Worm (Caenorhabditis elegans) whole organism, L3 larva: ENCODE data around the gene C35B1.8.

Experiments used
- R02D3.7 ChIP-seq: fragments of 150-350 bp; optimal IDR thresholded peaks from 2 replicates; lab custom pipeline; 2014; ENCODE audit warnings: missing biosample characterization, missing genetic modification characterization
- ZK546.5 ChIP-seq: sonication (generic microtip); optimal IDR thresholded peaks from 2 replicates; lab custom pipeline; 2017; ENCODE audit warnings: missing biosample characterization, missing genetic modification characterization
- ama-1 ChIP-seq: fragments of 150-350 bp; optimal IDR thresholded peaks from 2 replicates; lab custom pipeline; 2018
- ceh-16 ChIP-seq: sonication (generic microtip); optimal IDR thresholded peaks from 2 replicates; lab custom pipeline; 2017; ENCODE audit warnings: missing biosample characterization, missing genetic modification characterization
- daf-12 ChIP-seq: fragments of 150-350 bp; optimal IDR thresholded peaks from 2 replicates; lab custom pipeline; 2014; ENCODE audit warnings: missing biosample characterization, missing genetic modification reagents, missing genetic modification characterization
- egl-27 ChIP-seq: sonication (generic microtip); optimal IDR thresholded peaks from 4 replicates; lab custom pipeline; 2017; ENCODE audit warnings: missing biosample characterization, missing genetic modification reagents, missing genetic modification characterization
- elt-1 ChIP-seq: fragments of 150-350 bp; optimal IDR thresholded peaks from 2 replicates; lab custom pipeline; 2014; ENCODE audit warnings: missing biosample characterization, missing genetic modification characterization
- elt-2 ChIP-seq: sonication (generic microtip); optimal IDR thresholded peaks from 2 replicates; lab custom pipeline; 2016; ENCODE audit warnings: missing genetic modification reagents, mild to moderate bottlenecking, missing genetic modification characterization, missing compliant biosample characterization
- elt-3 ChIP-seq, 3 experiments: fragments of 150-350 bp in 1 of 3; sonication (generic microtip) in 2 of 3; optimal IDR thresholded peaks; 2 replicates in 2 of 3; 4 replicates in 1 of 3; lab custom pipeline; 2014 to 2017; ENCODE audit warnings: missing biosample characterization in 3 of 3, missing genetic modification characterization in 3 of 3
- fkh-10 ChIP-seq: sonication (generic microtip); optimal IDR thresholded peaks from 2 replicates; lab custom pipeline; 2017; ENCODE audit warnings: missing biosample characterization, missing genetic modification reagents, missing genetic modification characterization
- fkh-2 ChIP-seq: fragments of 150-350 bp; optimal IDR thresholded peaks from 2 replicates; lab custom pipeline; 2014; ENCODE audit warnings: missing biosample characterization, missing genetic modification reagents, missing genetic modification characterization
- fos-1 ChIP-seq: fragments of 150-350 bp; optimal IDR thresholded peaks from 2 replicates; lab custom pipeline; 2014; ENCODE audit warnings: missing biosample characterization, missing genetic modification characterization
- hmg-11 ChIP-seq: sonication (generic microtip); optimal IDR thresholded peaks from 2 replicates; lab custom pipeline; 2016; ENCODE audit warnings: missing genetic modification characterization, missing compliant biosample characterization
- jun-1 ChIP-seq: fragments of 150-350 bp; optimal IDR thresholded peaks from 2 replicates; lab custom pipeline; 2014; ENCODE audit warnings: missing biosample characterization, missing genetic modification reagents, missing genetic modification characterization
- lin-15B ChIP-seq: fragments of 150-350 bp; optimal IDR thresholded peaks from 2 replicates; lab custom pipeline; 2014; ENCODE audit warnings: missing biosample characterization, missing genetic modification characterization
- lin-39 ChIP-seq: fragments of 150-350 bp; optimal IDR thresholded peaks from 2 replicates; lab custom pipeline; 2018; ENCODE audit warnings: missing biosample characterization, missing genetic modification reagents, missing genetic modification characterization
- lsy-12 ChIP-seq: sonication (generic microtip); optimal IDR thresholded peaks from 2 replicates; lab custom pipeline; 2016; ENCODE audit warnings: mild to moderate bottlenecking, missing genetic modification characterization, missing compliant biosample characterization
- mdl-1 ChIP-seq: fragments of 150-350 bp; optimal IDR thresholded peaks from 2 replicates; lab custom pipeline; 2014; ENCODE audit warnings: missing biosample characterization, missing genetic modification characterization
- mml-1 ChIP-seq: fragments of 150-350 bp; sonication (generic microtip); optimal IDR thresholded peaks from 3 replicates; lab custom pipeline; 2014; ENCODE audit warnings: missing biosample characterization, missing genetic modification characterization
- nfya-1 ChIP-seq: sonication (generic microtip); optimal IDR thresholded peaks from 2 replicates; lab custom pipeline; 2017; ENCODE audit warnings: missing genetic modification characterization, mild to moderate bottlenecking, missing compliant biosample characterization, antibody characterized with exemption, moderate library complexity; ENCODE audit not compliant: insufficient read depth
- nhr-12 ChIP-seq: fragments of 150-350 bp; optimal IDR thresholded peaks from 2 replicates; lab custom pipeline; 2014; ENCODE audit warnings: missing biosample characterization, missing genetic modification characterization
- nhr-23 ChIP-seq: fragments of 150-350 bp; optimal IDR thresholded peaks from 2 replicates; lab custom pipeline; 2014; ENCODE audit warnings: missing biosample characterization, missing genetic modification reagents, missing genetic modification characterization
- nhr-237 ChIP-seq: fragments of 150-350 bp; optimal IDR thresholded peaks from 2 replicates; lab custom pipeline; 2014; ENCODE audit warnings: missing biosample characterization, missing genetic modification characterization
- nhr-25 ChIP-seq: sonication (generic microtip); optimal IDR thresholded peaks from 2 replicates; lab custom pipeline; 2017; ENCODE audit warnings: missing biosample characterization, missing genetic modification characterization
- nhr-43 ChIP-seq: sonication (generic microtip); optimal IDR thresholded peaks from 2 replicates; lab custom pipeline; 2016; ENCODE audit warnings: mild to moderate bottlenecking, missing genetic modification characterization, missing compliant biosample characterization; ENCODE audit not compliant: poor library complexity, severe bottlenecking
- nhr-67 ChIP-seq: fragments of 150-350 bp; optimal IDR thresholded peaks from 2 replicates; lab custom pipeline; 2014; ENCODE audit warnings: missing biosample characterization, missing genetic modification characterization
- nhr-76 ChIP-seq: fragments of 150-350 bp; sonication (generic microtip); optimal IDR thresholded peaks from 5 replicates; lab custom pipeline; 2014; ENCODE audit warnings: missing biosample characterization, missing genetic modification characterization
- pha-4 ChIP-seq: fragments of 150-350 bp; optimal IDR thresholded peaks from 2 replicates; lab custom pipeline; 2014; ENCODE audit warnings: missing biosample characterization, missing genetic modification reagents, missing genetic modification characterization
- pqm-1 ChIP-seq: fragments of 150-350 bp; optimal IDR thresholded peaks from 2 replicates; lab custom pipeline; 2017; ENCODE audit warnings: missing biosample characterization, missing genetic modification characterization, inconsistent platforms
- skn-1 ChIP-seq: fragments of 150-350 bp; optimal IDR thresholded peaks from 2 replicates; lab custom pipeline; 2014; ENCODE audit warnings: missing biosample characterization, missing genetic modification characterization
- tbx-2 ChIP-seq: sonication (generic microtip); optimal IDR thresholded peaks from 2 replicates; lab custom pipeline; 2016; ENCODE audit warnings: mild to moderate bottlenecking, missing genetic modification characterization, missing compliant biosample characterization
- unc-39 ChIP-seq: sonication (generic microtip); optimal IDR thresholded peaks from 4 replicates; lab custom pipeline; 2017; ENCODE audit warnings: missing biosample characterization, missing genetic modification characterization
- unc-62 ChIP-seq: fragments of 150-350 bp; sonication (generic microtip); optimal IDR thresholded peaks from 4 replicates; lab custom pipeline; 2014; ENCODE audit warnings: missing biosample characterization, missing genetic modification reagents, missing genetic modification characterization

The C35B1.8 gene

DNA sequence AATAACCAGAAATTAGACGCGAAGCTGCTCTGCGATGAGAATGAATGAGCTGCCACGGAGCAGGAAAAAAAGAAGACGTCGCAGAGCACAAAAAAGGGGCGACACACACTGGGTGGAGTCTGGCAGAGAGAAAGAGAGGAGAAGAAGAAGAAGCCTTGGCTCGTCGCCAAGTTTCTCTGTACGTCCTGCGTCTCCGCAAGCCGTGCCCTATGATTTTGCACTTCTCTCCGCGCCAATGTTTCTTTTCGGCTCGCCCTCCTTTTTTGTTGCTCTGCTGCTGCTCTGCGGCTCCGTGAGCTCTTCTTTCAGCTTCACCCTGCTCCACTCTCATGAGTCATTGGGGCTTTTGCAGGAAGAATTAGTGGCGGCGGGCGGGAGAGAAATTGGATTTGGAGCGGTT is 43.9 kb downstream of the C35B1.8 start, which contains the start of gene hlh-30:
Gene hlh-30, minus strand, starts transcription at position 69 of the 400 bp plus-strand sequence.
- TF ChIP-seq R02D3.7 (tag; lab: Kevin White, UChicago) (no peak), hmg-11 (tag; lab: Kevin White, UChicago) (peak; percentile 54), elt-1 (no peak), elt-2 (peak; percentile 44), lin-39 (tag; lab: Kevin White, UChicago) (peak; percentile 79), daf-12 (no peak), fkh-10 (peak; percentile 23), pha-4 (tag; lab: Kevin White, UChicago) (peak; percentile 22), nfya-1 (tag; lab: Kevin White, UChicago) (peak; percentile 73), tbx-2 (tag; lab: Kevin White, UChicago) (peak; percentile 29), lin-15B (tag; lab: Kevin White, UChicago) (peak; percentile 41)

DNA sequence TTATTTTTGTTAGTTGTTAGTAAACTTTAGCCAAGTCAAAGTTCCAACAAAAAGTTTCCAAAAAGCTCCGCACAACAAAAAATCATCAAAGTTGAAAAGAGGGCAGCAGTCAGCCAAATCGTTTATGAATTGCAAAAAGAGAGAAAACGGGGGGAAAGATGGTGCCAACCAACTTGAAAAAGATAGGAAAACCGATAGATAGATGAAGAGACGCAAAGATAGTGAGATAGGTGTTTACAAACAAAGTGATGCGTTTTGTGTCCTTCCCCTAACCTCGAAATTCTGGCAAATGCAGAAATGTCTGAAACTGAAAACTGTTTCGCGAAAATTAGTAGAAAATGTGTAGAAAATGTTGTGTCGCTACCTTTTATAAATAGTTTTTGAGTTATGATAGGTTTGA is 45.3 kb downstream of the C35B1.8 start:
- TF ChIP-seq elt-2 = peak; percentile 19
- peak; percentile 55 for TF ChIP-seq fkh-2
- TF ChIP-seq daf-12 = no peak
- peak; percentile 72 for TF ChIP-seq pha-4 (tag; lab: Kevin White, UChicago)
- no peak for TF ChIP-seq egl-27

DNA sequence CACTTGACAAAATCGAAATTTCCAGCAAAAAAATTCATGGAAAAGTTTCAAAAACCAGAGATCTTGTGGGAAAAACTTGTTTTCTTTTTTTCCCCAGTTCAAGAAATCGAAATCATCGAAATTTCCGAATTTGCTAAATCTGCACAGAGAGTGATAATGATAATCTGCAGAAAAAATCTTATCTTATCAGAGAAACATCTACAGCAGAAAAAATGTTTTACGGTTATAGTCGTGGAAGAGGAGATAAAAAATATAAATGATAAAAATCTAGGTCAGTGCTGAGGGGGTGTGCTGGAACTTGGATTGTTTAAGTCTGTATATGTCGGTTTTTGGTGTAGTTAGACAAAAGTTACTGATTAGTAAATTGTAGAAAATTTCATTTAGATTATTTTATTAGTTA is 46.5 kb downstream of the C35B1.8 start:
- TF ChIP-seq nhr-76 (tag; lab: Kevin White, UChicago) (no peak), pqm-1 (tag; lab: Kevin White, UChicago) (no peak), ZK546.5 (tag; lab: Kevin White, UChicago) (no peak), hmg-11 (tag; lab: Kevin White, UChicago) (no peak), nhr-25 (tag; lab: Kevin White, UChicago) (no peak), elt-3 (tag; optimal IDR thresholded peaks at IDR 0.05; lab: Kevin White, UChicago) (peak in 2 of 3 experiments; percentile 57 to 87), nhr-237 (tag; lab: Kevin White, UChicago) (no peak), fkh-10 (no peak), ama-1 (lab: Kevin White, UChicago) (no peak), elt-2 (peak; percentile 70)

DNA sequence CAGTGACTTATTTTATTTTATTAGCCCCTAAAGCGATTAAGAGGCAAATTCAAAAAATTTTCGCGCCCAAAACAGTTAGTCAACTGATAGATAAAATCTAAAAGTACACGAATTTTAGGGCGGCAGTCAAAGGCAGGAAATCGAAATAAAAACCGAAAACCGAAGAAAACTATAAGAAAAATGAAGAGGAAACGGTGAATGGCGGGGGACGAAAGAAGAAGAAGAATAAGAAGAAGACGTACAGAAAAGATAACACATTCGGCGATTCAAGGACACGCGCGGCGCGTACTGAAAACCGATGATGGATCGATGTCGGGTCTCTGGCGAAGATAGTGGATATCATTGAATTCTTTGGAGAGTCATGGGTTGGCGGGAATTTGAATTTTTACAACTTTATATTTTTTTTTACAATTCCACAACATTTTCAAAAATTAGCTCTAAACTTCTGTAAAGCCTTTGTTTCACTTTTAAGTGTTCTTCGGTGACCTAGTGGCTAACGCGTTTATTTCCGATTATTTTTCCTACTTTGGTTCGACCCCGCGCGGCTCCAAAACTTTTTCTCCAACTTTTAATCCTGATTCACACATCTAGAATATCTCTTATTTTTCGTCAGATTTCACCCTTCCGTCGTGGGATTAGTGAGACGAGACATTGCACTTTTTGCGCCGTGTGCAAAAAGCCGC is 47.7 kb downstream of the C35B1.8 start:
- TF ChIP-seq mdl-1 (tag; lab: Kevin White, UChicago) (no peak), nhr-25 (tag; lab: Kevin White, UChicago) (peak; percentile 84), lin-15B (tag; lab: Kevin White, UChicago) (peak; percentile 92), R02D3.7 (tag; lab: Kevin White, UChicago) (peak; percentile 28), ZK546.5 (tag; lab: Kevin White, UChicago) (no peak), nhr-67 (tag; lab: Kevin White, UChicago) (no peak), elt-1 (peak; percentile 76), fkh-10 (no peak), skn-1 (tag; lab: Kevin White, UChicago) (no peak), ceh-16 (tag; lab: Kevin White, UChicago) (no peak), lsy-12 (no peak), nhr-23 (tag; lab: Kevin White, UChicago) (peak; percentile 75), pha-4 (tag; lab: Kevin White, UChicago) (no peak), unc-62 (GFP tag; lab: Kevin White, UChicago) (peak; percentile 48), fos-1 (tag; lab: Kevin White, UChicago) (no peak), jun-1 (tag; lab: Kevin White, UChicago) (no peak), fkh-2 (no peak), nhr-43 (tag; lab: Kevin White, UChicago) (peak; percentile 56), unc-39 (tag; lab: Kevin White, UChicago) (no peak), lin-39 (tag; lab: Kevin White, UChicago) (no peak), elt-3 (tag; optimal IDR thresholded peaks at IDR 0.05; lab: Kevin White, UChicago) (peak in 1 of 3 experiments; percentile 15)

DNA sequence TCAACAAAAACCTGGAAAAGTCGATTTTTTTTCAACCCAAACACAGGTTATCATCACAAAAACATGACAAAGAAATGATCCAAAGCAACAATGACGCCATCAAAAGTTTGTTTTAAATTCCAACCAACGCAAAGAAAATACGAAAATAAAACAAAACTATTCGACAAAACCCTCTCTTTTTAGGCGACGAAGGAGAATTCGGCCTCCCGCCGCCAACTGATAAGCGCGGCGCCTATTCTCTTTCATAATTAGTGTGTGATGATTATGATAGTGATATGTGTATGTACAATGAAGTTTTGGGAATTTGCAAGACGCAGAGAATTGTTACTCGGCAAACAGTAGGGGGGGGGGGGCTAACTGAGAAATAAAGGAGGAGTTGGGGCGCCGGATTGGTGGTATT is 49.5 kb downstream of the C35B1.8 start:
- TF ChIP-seq ama-1 (lab: Kevin White, UChicago) (peak; percentile 60), daf-12 (no peak), pqm-1 (tag; lab: Kevin White, UChicago) (peak; percentile 41), mml-1 (no peak), elt-2 (peak; percentile 75), jun-1 (tag; lab: Kevin White, UChicago) (peak; percentile 15), nhr-12 (tag; lab: Kevin White, UChicago) (no peak), nhr-25 (tag; lab: Kevin White, UChicago) (peak; percentile 33)
